Worm (Caenorhabditis elegans) whole organism, mixed stage, embryonic: ENCODE data around the gene sel-7.

Source experiments
- ces-1 ChIP-seq: fragments of 150-350 bp; optimal IDR thresholded peaks from 2 replicates; lab custom pipeline; 2014; ENCODE audit warnings: missing biosample characterization, missing genetic modification reagents, missing genetic modification characterization
- drap-1 ChIP-seq: fragments of 200-800 bp; sonication (Bioruptor generic); optimal IDR thresholded peaks from 3 replicates; lab custom pipeline; 2018; ENCODE audit warnings: mild to moderate bottlenecking, missing genetic modification characterization, missing compliant biosample characterization
- elt-1 ChIP-seq: sonication (generic microtip); optimal IDR thresholded peaks from 2 replicates; lab custom pipeline; 2017; ENCODE audit warnings: missing genetic modification characterization, mild to moderate bottlenecking, missing compliant biosample characterization, antibody characterized with exemption, moderate library complexity, borderline replicate concordance; ENCODE audit not compliant: insufficient read depth
- ham-2 ChIP-seq: fragments of 200-800 bp; sonication (Bioruptor generic); optimal IDR thresholded peaks from 2 replicates; lab custom pipeline; 2018; ENCODE audit warnings: mild to moderate bottlenecking, missing genetic modification characterization, missing compliant biosample characterization
- lin-13 ChIP-seq: fragments of 150-350 bp; optimal IDR thresholded peaks from 2 replicates; lab custom pipeline; 2014; ENCODE audit warnings: missing biosample characterization, missing genetic modification characterization
- nhr-12 ChIP-seq: fragments of 150-350 bp; optimal IDR thresholded peaks from 2 replicates; lab custom pipeline; 2014; ENCODE audit warnings: missing biosample characterization, missing genetic modification characterization
- nhr-2 ChIP-seq: fragments of 150-350 bp; optimal IDR thresholded peaks from 2 replicates; lab custom pipeline; 2014; ENCODE audit warnings: missing biosample characterization, missing genetic modification characterization
- nhr-237 ChIP-seq: fragments of 150-350 bp; optimal IDR thresholded peaks from 2 replicates; lab custom pipeline; 2014; ENCODE audit warnings: missing biosample characterization, missing genetic modification characterization
- nhr-28 ChIP-seq: fragments of 150-350 bp; optimal IDR thresholded peaks from 2 replicates; lab custom pipeline; 2014; ENCODE audit warnings: missing biosample characterization, missing genetic modification characterization
- pha-4 ChIP-seq: fragments of 150-350 bp; optimal IDR thresholded peaks from 2 replicates; lab custom pipeline; 2018; ENCODE audit warnings: missing biosample characterization, missing genetic modification reagents, missing genetic modification characterization
- snpc-4 ChIP-seq: fragments of 150-350 bp; optimal IDR thresholded peaks from 2 replicates; lab custom pipeline; 2014; ENCODE audit warnings: missing biosample characterization, missing genetic modification characterization
- unc-120 ChIP-seq: sonication (generic microtip); optimal IDR thresholded peaks from 2 replicates; lab custom pipeline; 2017; ENCODE audit warnings: missing genetic modification characterization, missing compliant biosample characterization; ENCODE audit not compliant: poor library complexity, severe bottlenecking
- unc-39 ChIP-seq: fragments of 150-350 bp; optimal IDR thresholded peaks from 2 replicates; lab custom pipeline; 2014; ENCODE audit warnings: missing biosample characterization, missing genetic modification characterization
- unc-62 ChIP-seq: fragments of 150-350 bp; optimal IDR thresholded peaks from 2 replicates; lab custom pipeline; 2014; ENCODE audit warnings: missing biosample characterization, missing genetic modification reagents, missing genetic modification characterization

DNA sequence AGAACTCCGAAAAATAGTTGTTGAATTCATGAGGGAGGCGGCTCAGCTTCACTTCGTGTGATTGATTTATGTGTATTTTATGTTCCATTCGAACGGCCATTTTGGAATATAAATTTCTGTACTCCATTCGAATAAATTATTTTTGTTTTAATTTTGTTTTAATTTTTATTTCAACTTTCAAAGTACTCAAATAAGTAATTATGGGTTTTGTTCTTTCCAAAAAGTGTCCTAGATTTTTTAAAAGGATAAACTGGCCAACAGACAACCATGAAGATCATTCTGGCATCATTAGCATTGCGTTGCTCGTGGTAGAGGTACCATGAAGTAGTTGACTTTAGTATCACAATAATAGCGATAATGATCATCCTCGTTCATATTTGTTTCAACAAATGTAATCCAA is 13.7 kb downstream of the sel-7 start:
- TF ChIP-seq pha-4 (tag; lab: Kevin White, UChicago) (no peak), nhr-237 (tag; lab: Kevin White, UChicago) (no peak), elt-1 (tag; lab: Kevin White, UChicago) (no peak), drap-1 (GFP tag; lab: Kevin White, UChicago) (no peak), unc-120 (tag; lab: Kevin White, UChicago) (no peak), unc-39 (tag; lab: Kevin White, UChicago) (no peak), ham-2 (GFP tag; lab: Kevin White, UChicago) (no peak), unc-62 (no peak), nhr-2 (no peak), lin-13 (tag; lab: Kevin White, UChicago) (no peak), snpc-4 (tag; lab: Kevin White, UChicago) (no peak), ces-1 (GFP tag; lab: Kevin White, UChicago) (no peak), nhr-12 (tag; lab: Kevin White, UChicago) (no peak), nhr-28 (tag; lab: Kevin White, UChicago) (no peak)
